Worm (Caenorhabditis elegans) whole organism, early embryonic: ENCODE measurements around the gene Y38E10A.3.

Experiments used
- B0310.2 ChIP-seq: sonication (generic microtip); optimal IDR thresholded peaks from 2 replicates; lab custom pipeline; 2016; ENCODE audit warnings: mild to moderate bottlenecking, missing genetic modification characterization, missing compliant biosample characterization
- F13C5.2 ChIP-seq: sonication (generic microtip); optimal IDR thresholded peaks from 2 replicates; lab custom pipeline; 2017; ENCODE audit warnings: mild to moderate bottlenecking, missing genetic modification characterization, inconsistent platforms, missing compliant biosample characterization
- aly-1 ChIP-seq: sonication (generic microtip); optimal IDR thresholded peaks from 2 replicates; lab custom pipeline; 2016; ENCODE audit warnings: missing genetic modification characterization, missing compliant biosample characterization
- ama-1 ChIP-seq: fragments of 150-350 bp; optimal IDR thresholded peaks from 2 replicates; lab custom pipeline; 2014
- ceh-13 ChIP-seq: fragments of 200-800 bp; sonication (Bioruptor generic); optimal IDR thresholded peaks from 2 replicates; lab custom pipeline; 2018; ENCODE audit warnings: mild to moderate bottlenecking, missing genetic modification characterization, missing compliant biosample characterization
- ceh-36 ChIP-seq: sonication (generic microtip); optimal IDR thresholded peaks from 2 replicates; lab custom pipeline; 2016; ENCODE audit warnings: missing genetic modification characterization, inconsistent platforms, missing compliant biosample characterization
- ets-7 ChIP-seq: sonication (generic microtip); optimal IDR thresholded peaks from 2 replicates; lab custom pipeline; 2016; ENCODE audit warnings: missing genotype, missing genetic modification characterization, missing compliant biosample characterization
- flt-1 ChIP-seq: fragments of 200-800 bp; sonication (Bioruptor generic); IDR thresholded peaks from 2 replicates; pipeline ENCODE4 v1.3.6; 2022; ENCODE audit warnings: missing genetic modification characterization, missing compliant biosample characterization
- hmbx-1 ChIP-seq: sonication (generic microtip); optimal IDR thresholded peaks from 2 replicates; lab custom pipeline; 2016; ENCODE audit warnings: mild to moderate bottlenecking, missing genetic modification characterization, missing compliant biosample characterization
- hmg-4 ChIP-seq: fragments of 200-800 bp; sonication (Bioruptor generic); optimal IDR thresholded peaks from 2 replicates; lab custom pipeline; 2018; ENCODE audit warnings: mild to moderate bottlenecking, missing genetic modification characterization, missing compliant biosample characterization
- hnd-1 ChIP-seq: sonication (generic microtip); optimal IDR thresholded peaks from 2 replicates; lab custom pipeline; 2016; ENCODE audit warnings: missing genetic modification characterization, missing compliant biosample characterization
- pes-1 ChIP-seq: fragments of 200-800 bp; sonication (Bioruptor generic); IDR thresholded peaks from 2 replicates; pipeline ENCODE4 v1.3.6; 2022; ENCODE audit warnings: missing genetic modification reagents, missing genetic modification characterization, missing compliant biosample characterization
- scrt-1 ChIP-seq: fragments of 200-800 bp; sonication (Bioruptor generic); IDR thresholded peaks from 2 replicates; pipeline ENCODE4 v1.3.6; 2022; ENCODE audit warnings: missing genetic modification characterization, missing compliant biosample characterization
- sea-1 ChIP-seq: fragments of 200-800 bp; sonication (Bioruptor generic); conservative IDR thresholded peaks from 2 replicates; pipeline ENCODE4 v1.3.6; 2022; ENCODE audit warnings: missing genetic modification characterization, missing compliant biosample characterization
- tbx-11 ChIP-seq: fragments of 200-800 bp; sonication (Bioruptor generic); IDR thresholded peaks from 2 replicates; pipeline ENCODE4 v1.3.6; 2022; ENCODE audit warnings: missing genetic modification characterization, missing compliant biosample characterization
- tbx-37 ChIP-seq: fragments of 200-800 bp; sonication (Bioruptor generic); conservative IDR thresholded peaks from 2 replicates; pipeline ENCODE4 v1.3.6; 2022; ENCODE audit warnings: missing genetic modification reagents, missing genetic modification characterization, missing compliant biosample characterization
- tra-4 ChIP-seq: sonication (generic microtip); optimal IDR thresholded peaks from 2 replicates; lab custom pipeline; 2017; ENCODE audit warnings: missing genetic modification characterization, missing compliant biosample characterization

Gene Y38E10A.3

ce11 chrII:12615413-12615812 is 40.8 kb upstream of the Y38E10A.3 start:
- TF ChIP-seq ceh-13 (GFP tag; lab: Kevin White, UChicago) (no peak), ama-1 (lab: Kevin White, UChicago) (no peak), hnd-1 (tag; lab: Kevin White, UChicago) (no peak), B0310.2 (tag; lab: Kevin White, UChicago) (no peak)

DNA sequence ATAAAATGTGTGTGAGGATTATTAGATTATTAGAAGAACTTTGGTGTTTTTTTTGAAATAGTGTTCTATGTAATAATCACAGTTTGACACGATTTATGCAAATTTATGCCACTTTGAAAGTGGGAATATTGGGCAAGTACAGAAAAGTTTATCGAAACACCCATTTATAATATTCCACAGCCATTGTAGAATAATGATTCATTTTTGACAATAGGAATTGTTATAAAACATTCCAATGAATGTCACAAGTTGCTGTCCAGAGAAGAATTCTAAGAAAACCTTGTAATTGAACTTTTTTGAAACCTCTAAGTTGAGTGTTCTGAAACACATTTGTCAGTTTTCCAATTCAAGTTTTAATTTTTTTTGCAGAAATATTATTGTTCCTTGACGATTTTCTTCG is 37.6 kb upstream of the Y38E10A.3 start, which contains the start of gene nspe-4:
TSS of gene nspe-4 (plus strand) at position 301 of the 400 bp plus-strand sequence.
- TF ChIP-seq aly-1 (tag; lab: Kevin White, UChicago) = no peak
- no peak for TF ChIP-seq hmg-4
- TF ChIP-seq hmbx-1 (tag; lab: Kevin White, UChicago) = no peak
- TF ChIP-seq B0310.2 (tag; lab: Kevin White, UChicago) = no peak
- TF ChIP-seq ama-1 (lab: Kevin White, UChicago) = no peak
- TF ChIP-seq pes-1 (GFP tag; lab: Robert Waterston, UW) = no peak
- no peak for TF ChIP-seq ets-7
- TF ChIP-seq hnd-1 (tag; lab: Kevin White, UChicago) = no peak
- no peak for TF ChIP-seq F13C5.2
- TF ChIP-seq tra-4 (tag; lab: Kevin White, UChicago) = no peak
- no peak for TF ChIP-seq tbx-37 (GFP tag; lab: Robert Waterston, UW)
- no peak for TF ChIP-seq ceh-36 (tag; lab: Kevin White, UChicago)
- no peak for TF ChIP-seq tbx-11 (GFP tag; lab: Robert Waterston, UW)
- TF ChIP-seq ceh-13 (GFP tag; lab: Kevin White, UChicago) = no peak
- no peak for TF ChIP-seq scrt-1 (GFP tag; lab: Robert Waterston, UW)
- TF ChIP-seq flt-1 (GFP tag; lab: Robert Waterston, UW) = no peak

DNA sequence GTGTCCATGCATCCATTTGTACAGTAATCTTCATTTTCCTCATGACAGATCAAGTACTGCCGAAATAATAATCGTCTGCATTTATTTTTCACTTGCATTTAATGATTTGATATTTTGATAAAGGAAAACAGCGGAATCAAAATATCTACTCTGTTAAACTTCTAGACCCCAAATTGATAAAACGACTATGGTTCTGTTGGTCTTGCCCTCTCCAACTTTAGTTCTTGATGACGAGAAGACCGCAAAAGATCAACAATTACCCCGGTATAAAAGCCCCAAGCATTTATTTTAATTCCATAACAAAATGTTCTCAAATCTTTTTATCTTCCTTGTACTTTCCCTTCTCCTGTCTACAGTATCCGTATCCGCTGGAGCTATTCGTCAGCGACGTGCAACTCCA is 34.1 kb upstream of the Y38E10A.3 start, which contains the start of gene Y38E10A.9:
TSS of gene Y38E10A.9 (plus strand) at position 301 of the 400 bp plus-strand sequence.
- no peak for TF ChIP-seq ceh-36 (tag; lab: Kevin White, UChicago)
- no peak for TF ChIP-seq hmbx-1 (tag; lab: Kevin White, UChicago)
- TF ChIP-seq B0310.2 (tag; lab: Kevin White, UChicago) = no peak
- no peak for TF ChIP-seq ceh-13 (GFP tag; lab: Kevin White, UChicago)
- no peak for TF ChIP-seq tra-4 (tag; lab: Kevin White, UChicago)
- TF ChIP-seq tbx-37 (GFP tag; lab: Robert Waterston, UW) = no peak
- TF ChIP-seq ets-7 = no peak
- TF ChIP-seq flt-1 (GFP tag; lab: Robert Waterston, UW) = no peak
- TF ChIP-seq hmg-4 = no peak

DNA sequence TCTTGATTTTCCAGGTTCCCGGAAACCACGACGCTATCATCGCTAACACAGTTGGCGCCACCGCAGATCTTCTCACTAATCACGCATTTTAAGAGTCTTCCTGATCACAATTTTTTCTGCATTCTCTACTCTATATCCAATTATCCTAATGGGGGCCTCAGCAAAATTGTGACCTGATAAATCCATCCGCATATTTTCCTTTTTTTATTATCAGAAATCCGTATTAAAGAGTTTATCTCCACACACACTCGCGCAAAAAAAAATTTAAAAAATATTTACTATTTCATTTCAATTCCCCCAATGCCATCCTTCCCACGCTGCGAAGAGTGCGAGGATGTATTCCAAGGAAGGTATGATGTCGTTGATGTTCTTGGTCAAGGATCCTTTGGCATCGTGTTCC is 32.3 kb upstream of the Y38E10A.3 start, which contains the start of gene Y38E10A.8:
TSS of gene Y38E10A.8 (plus strand) at position 301 of the 400 bp plus-strand sequence.
- no peak for TF ChIP-seq hmg-4
- no peak for TF ChIP-seq B0310.2 (tag; lab: Kevin White, UChicago)
- TF ChIP-seq F13C5.2 = no peak
- TF ChIP-seq ets-7 = no peak
- TF ChIP-seq tbx-37 (GFP tag; lab: Robert Waterston, UW) = no peak
- no peak for TF ChIP-seq ama-1 (lab: Kevin White, UChicago)
- TF ChIP-seq flt-1 (GFP tag; lab: Robert Waterston, UW) = no peak
- TF ChIP-seq pes-1 (GFP tag; lab: Robert Waterston, UW) = no peak
- no peak for TF ChIP-seq ceh-36 (tag; lab: Kevin White, UChicago)
- no peak for TF ChIP-seq tra-4 (tag; lab: Kevin White, UChicago)
- no peak for TF ChIP-seq ceh-13 (GFP tag; lab: Kevin White, UChicago)
- TF ChIP-seq sea-1 (GFP tag; lab: Robert Waterston, UW) = no peak
- no peak for TF ChIP-seq hnd-1 (tag; lab: Kevin White, UChicago)
- no peak for TF ChIP-seq aly-1 (tag; lab: Kevin White, UChicago)
- no peak for TF ChIP-seq scrt-1 (GFP tag; lab: Robert Waterston, UW)
- no peak for TF ChIP-seq hmbx-1 (tag; lab: Kevin White, UChicago)
- no peak for TF ChIP-seq tbx-11 (GFP tag; lab: Robert Waterston, UW)

DNA sequence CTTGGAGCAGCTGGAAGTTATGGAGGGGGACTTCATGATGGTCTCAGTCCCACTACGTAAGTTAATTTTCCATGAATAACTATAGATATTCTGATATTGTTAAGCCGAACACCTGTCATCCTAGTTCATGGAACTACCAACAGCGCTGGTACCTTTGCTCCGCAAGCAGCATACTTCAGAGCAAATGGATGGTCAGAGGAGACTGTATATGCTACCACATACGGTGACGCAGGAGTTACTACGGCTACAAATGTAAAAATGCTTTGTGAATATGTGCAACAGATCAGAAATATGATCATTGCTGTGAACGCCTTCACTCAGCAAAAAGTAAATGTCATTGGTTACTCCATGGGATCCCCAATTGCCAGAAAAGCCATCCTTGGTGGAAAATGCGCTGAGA is 31.5 kb upstream of the Y38E10A.3 start:
- TF ChIP-seq hmg-4 (no peak), flt-1 (GFP tag; lab: Robert Waterston, UW) (no peak), ama-1 (lab: Kevin White, UChicago) (no peak), ceh-36 (tag; lab: Kevin White, UChicago) (no peak), tbx-37 (GFP tag; lab: Robert Waterston, UW) (no peak), hmbx-1 (tag; lab: Kevin White, UChicago) (no peak), B0310.2 (tag; lab: Kevin White, UChicago) (no peak), hnd-1 (tag; lab: Kevin White, UChicago) (no peak), tra-4 (tag; lab: Kevin White, UChicago) (no peak), aly-1 (tag; lab: Kevin White, UChicago) (no peak), sea-1 (GFP tag; lab: Robert Waterston, UW) (no peak), tbx-11 (GFP tag; lab: Robert Waterston, UW) (no peak; the same call in 1 of the 2 replicates), pes-1 (GFP tag; lab: Robert Waterston, UW) (no peak), scrt-1 (GFP tag; lab: Robert Waterston, UW) (no peak), F13C5.2 (no peak), ets-7 (no peak), ceh-13 (GFP tag; lab: Kevin White, UChicago) (no peak)

DNA sequence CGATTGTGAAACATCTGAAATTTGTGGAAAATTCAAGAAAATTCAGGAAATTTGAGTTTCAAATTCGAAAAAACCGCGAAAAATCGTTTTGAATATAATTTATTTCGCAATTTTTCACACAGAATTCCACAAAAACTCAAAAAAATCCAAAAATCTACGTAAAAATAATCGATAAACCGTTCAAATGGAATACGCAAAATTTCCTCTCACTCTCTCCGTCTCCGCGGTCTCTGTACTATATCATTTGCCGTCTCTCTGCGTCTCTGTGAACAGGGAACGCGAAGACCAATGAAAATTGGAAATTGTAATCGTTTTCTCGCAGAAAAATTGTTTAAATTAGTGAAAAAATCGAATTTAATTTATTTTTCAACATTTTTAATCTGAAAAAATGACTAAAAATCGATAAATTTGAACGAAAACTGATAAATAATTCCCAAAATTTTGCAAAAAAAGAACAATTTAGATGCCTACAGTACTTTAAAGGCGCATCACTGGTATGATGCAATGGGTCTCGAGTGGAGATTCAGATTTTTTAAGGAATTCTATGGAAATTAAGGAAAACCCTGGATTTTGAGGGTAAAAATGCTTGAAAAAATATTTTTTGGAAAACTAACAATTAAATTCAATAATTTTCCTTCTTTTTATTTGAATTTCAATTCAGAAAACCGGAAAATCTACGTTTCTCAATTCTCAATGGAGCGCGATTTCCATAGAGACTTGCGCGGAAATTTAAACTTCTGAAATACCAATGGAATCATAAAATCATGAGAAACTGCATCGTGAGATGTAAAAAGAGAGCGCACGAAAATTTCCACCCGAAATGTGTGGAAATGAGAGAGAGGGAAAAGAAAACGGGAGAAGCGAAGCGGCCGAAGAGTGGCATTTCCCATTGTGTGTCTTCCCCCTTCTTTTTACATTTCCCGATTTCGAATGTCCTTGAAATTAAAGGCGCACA is 29.4 kb upstream of the Y38E10A.3 start, which contains the start of the genes ceh-100 and lips-15:
TSS of gene ceh-100 (minus strand) at position 14 of the 955 bp plus-strand sequence.
TSS of gene lips-15 (plus strand) at position 720 of the 955 bp plus-strand sequence.
- TF ChIP-seq ama-1 (lab: Kevin White, UChicago) (no peak), tra-4 (tag; lab: Kevin White, UChicago) (no peak), tbx-11 (GFP tag; lab: Robert Waterston, UW) (no peak), hmg-4 (no peak), scrt-1 (GFP tag; lab: Robert Waterston, UW) (no peak), flt-1 (GFP tag; lab: Robert Waterston, UW) (no peak), hmbx-1 (tag; lab: Kevin White, UChicago) (no peak), sea-1 (GFP tag; lab: Robert Waterston, UW) (no peak), hnd-1 (tag; lab: Kevin White, UChicago) (no peak), aly-1 (tag; lab: Kevin White, UChicago) (no peak), B0310.2 (tag; lab: Kevin White, UChicago) (no peak), F13C5.2 (no peak)
